Worm (Caenorhabditis elegans): ENCODE results near the gene W10D9.1.

Gene W10D9.1

ce11 chrII:461297-461696, 6.6 kb downstream of the W10D9.1 start:
- TF ChIP-seq lsy-2 (tag; optimal IDR thresholded peaks at IDR 0.05): peak; percentile 45 to 68
- TF ChIP-seq F13H6.1 (tag; optimal IDR thresholded peaks at IDR 0.05): no peak

- TF ChIP-seq Y55F3AM.14 (GFP tag; optimal IDR thresholded peaks at IDR 0.05) (no peak), zag-1 (tag; optimal IDR thresholded peaks at IDR 0.05) (no peak), lin-11 (tag; optimal IDR thresholded peaks at IDR 0.05) (no peak)
Observed at ce11 chrII:467265-467664, 12.5 kb downstream of the W10D9.1 start, which contains the start of gene nfyb-1. TSS of gene nfyb-1 (minus strand) at chrII:467365.

ce11 chrII:470375-470774, 15.6 kb downstream of the W10D9.1 start, which contains the start of gene tomm-22:
TSS of gene tomm-22 (minus strand) at chrII:470475.
- TF ChIP-seq peb-1 (tag; optimal IDR thresholded peaks at IDR 0.05): no peak
- no peak for TF ChIP-seq ZK546.5 (tag; optimal IDR thresholded peaks at IDR 0.05)
- TF ChIP-seq ceh-16 (tag; optimal IDR thresholded peaks at IDR 0.05): no peak
- no peak for TF ChIP-seq mbf-1 (tag; optimal IDR thresholded peaks at IDR 0.05)
- no peak for TF ChIP-seq lin-39 (tag; optimal IDR thresholded peaks at IDR 0.05)
- TF ChIP-seq mab-5 (tag; optimal IDR thresholded peaks at IDR 0.05): no peak
- no peak for TF ChIP-seq elt-1 (tag; optimal IDR thresholded peaks at IDR 0.05)
- no peak for TF ChIP-seq C34F6.9 (tag; optimal IDR thresholded peaks at IDR 0.05)
- TF ChIP-seq nhr-10 (tag; optimal IDR thresholded peaks at IDR 0.05): no peak
- no peak for TF ChIP-seq nhr-25 (tag; optimal IDR thresholded peaks at IDR 0.05)
- no peak for TF ChIP-seq sem-4 (tag; optimal IDR thresholded peaks at IDR 0.05)
- TF ChIP-seq sma-3 (GFP tag; optimal IDR thresholded peaks at IDR 0.05): no peak
- TF ChIP-seq nhr-23 (tag; optimal IDR thresholded peaks at IDR 0.05): no peak
- no peak for TF ChIP-seq gmeb-1 (tag; optimal IDR thresholded peaks at IDR 0.05)
- TF ChIP-seq snpc-4 (tag; optimal IDR thresholded peaks at IDR 0.05): no peak

- TF ChIP-seq gmeb-1 (tag; optimal IDR thresholded peaks at IDR 0.05) (no peak), dmd-4 (tag; optimal IDR thresholded peaks at IDR 0.05) (no peak), nhr-12 (tag; optimal IDR thresholded peaks at IDR 0.05) (no peak), aly-2 (tag; optimal IDR thresholded peaks at IDR 0.05) (no peak), lsy-2 (tag; optimal IDR thresholded peaks at IDR 0.05) (no peak), egl-27 (tag; optimal IDR thresholded peaks at IDR 0.05) (no peak), blmp-1 (tag; optimal IDR thresholded peaks at IDR 0.05; ENCODE audit: insufficient read depth) (no peak), nhr-21 (tag; optimal IDR thresholded peaks at IDR 0.05) (no peak), nhr-11 (tag; optimal IDR thresholded peaks at IDR 0.05) (no peak), nhr-237 (tag; optimal IDR thresholded peaks at IDR 0.05) (no peak), mab-5 (tag; optimal IDR thresholded peaks at IDR 0.05) (no peak), snpc-4 (tag; optimal IDR thresholded peaks at IDR 0.05) (no peak), R02D3.7 (tag; optimal IDR thresholded peaks at IDR 0.05) (no peak), ztf-4 (tag; optimal IDR thresholded peaks at IDR 0.05) (no peak), elt-1 (tag; optimal IDR thresholded peaks at IDR 0.05) (no peak), ztf-11 (tag; optimal IDR thresholded peaks at IDR 0.05) (no peak), zag-1 (tag; optimal IDR thresholded peaks at IDR 0.05) (no peak), unc-62 (GFP tag; optimal IDR thresholded peaks at IDR 0.05) (no peak)
Observed at ce11 chrII:473203-473602, 18.5 kb downstream of the W10D9.1 start, which contains the start of gene W07E6.5. TSS of gene W07E6.5 (plus strand) at chrII:473503.

ce11 chrII:475312-475711, 20.6 kb downstream of the W10D9.1 start:
- TF ChIP-seq snpc-4 (tag; optimal IDR thresholded peaks at IDR 0.05) (no peak), blmp-1 (tag; optimal IDR thresholded peaks at IDR 0.05; ENCODE audit: insufficient read depth) (no peak), nhr-25 (tag; optimal IDR thresholded peaks at IDR 0.05) (no peak), lin-11 (tag; optimal IDR thresholded peaks at IDR 0.05) (no peak)

ce11 chrII:475890-476420, 21.2 kb downstream of the W10D9.1 start, which contains the start of gene nsun-1:
TSS of gene nsun-1 (minus strand) at chrII:475940.
- TF ChIP-seq sem-4 (tag; optimal IDR thresholded peaks at IDR 0.05) (no peak), lin-11 (tag; optimal IDR thresholded peaks at IDR 0.05) (peak; percentile 25), crh-2 (tag; optimal IDR thresholded peaks at IDR 0.05) (no peak), C34F6.9 (tag; optimal IDR thresholded peaks at IDR 0.05) (peak; percentile 70), nhr-129 (tag; optimal IDR thresholded peaks at IDR 0.05) (peak; percentile 46), snpc-4 (tag; optimal IDR thresholded peaks at IDR 0.05) (no peak), lin-13 (GFP tag; optimal IDR thresholded peaks at IDR 0.05) (peak; percentile 32), elt-3 (tag; optimal IDR thresholded peaks at IDR 0.05) (no peak), zag-1 (tag; optimal IDR thresholded peaks at IDR 0.05) (no peak), nhr-10 (tag; optimal IDR thresholded peaks at IDR 0.05) (no peak), Y55F3AM.14 (GFP tag; optimal IDR thresholded peaks at IDR 0.05) (no peak), unc-55 (GFP tag; optimal IDR thresholded peaks at IDR 0.05) (peak; percentile 75), ztf-4 (tag; optimal IDR thresholded peaks at IDR 0.05) (no peak), gmeb-1 (tag; optimal IDR thresholded peaks at IDR 0.05) (peak; percentile 41), sma-3 (GFP tag; optimal IDR thresholded peaks at IDR 0.05) (peak; percentile 27), ceh-82 (tag; optimal IDR thresholded peaks at IDR 0.05) (no peak), F13H6.1 (tag; optimal IDR thresholded peaks at IDR 0.05) (peak; percentile 35), lsy-2 (tag; optimal IDR thresholded peaks at IDR 0.05) (peak in 1 of 2 experiments; percentile 55), unc-39 (tag; optimal IDR thresholded peaks at IDR 0.05) (no peak), sma-9 (GFP tag; optimal IDR thresholded peaks at IDR 0.05) (no peak), sma-9 (tag; optimal IDR thresholded peaks at IDR 0.05) (no peak), fos-1 (tag; optimal IDR thresholded peaks at IDR 0.05) (peak; percentile 34)
